Worm (Caenorhabditis elegans): ENCODE data around the gene F27B10.1.

The F27B10.1 gene

DNA sequence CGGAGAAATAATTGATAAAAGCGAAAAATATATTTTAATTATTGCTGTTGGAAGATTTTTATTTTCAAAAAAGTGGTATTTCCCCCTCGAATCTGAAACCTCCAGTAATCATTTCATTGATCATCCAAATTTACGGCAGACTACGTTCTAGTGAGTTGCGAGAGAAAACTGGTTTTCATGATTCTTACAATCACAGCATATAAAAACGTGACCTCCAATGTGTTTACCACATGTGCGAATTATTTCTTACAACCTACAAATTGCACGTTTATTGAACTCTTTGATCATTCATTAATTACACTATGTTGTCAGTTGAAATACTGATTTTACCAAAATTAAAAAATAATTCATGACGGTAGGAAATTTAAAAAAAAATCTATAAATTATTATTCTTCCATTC, 16.8 kb downstream of the F27B10.1 start:
- TF ChIP-seq mab-5 (tag; optimal IDR thresholded peaks at IDR 0.05), result no peak
- TF ChIP-seq bed-3 (GFP tag; optimal IDR thresholded peaks at IDR 0.05), result no peak
- TF ChIP-seq unc-62 (GFP tag; optimal IDR thresholded peaks at IDR 0.05), result no peak
- TF ChIP-seq mls-2 (tag; optimal IDR thresholded peaks at IDR 0.05), result no peak
- TF ChIP-seq elt-1 (tag; optimal IDR thresholded peaks at IDR 0.05; ENCODE audit: borderline replicate concordance, insufficient read depth), result no peak
- no peak for TF ChIP-seq pha-4 (tag; optimal IDR thresholded peaks at IDR 0.05)
- no peak for TF ChIP-seq drap-1 (GFP tag; optimal IDR thresholded peaks at IDR 0.05)
- no peak for TF ChIP-seq blmp-1 (tag; optimal IDR thresholded peaks at IDR 0.05)
- no peak for TF ChIP-seq ces-1 (GFP tag; optimal IDR thresholded peaks at IDR 0.05)
- TF ChIP-seq nhr-237 (tag; optimal IDR thresholded peaks at IDR 0.05), result no peak
- no peak for TF ChIP-seq elt-3 (tag; optimal IDR thresholded peaks at IDR 0.05)
- TF ChIP-seq unc-120 (tag; optimal IDR thresholded peaks at IDR 0.05; ENCODE audit: poor library complexity, severe bottlenecking), result no peak
- no peak for TF ChIP-seq tbx-8 (GFP tag; optimal IDR thresholded peaks at IDR 0.05)
- no peak for TF ChIP-seq ceh-83 (GFP tag; optimal IDR thresholded peaks at IDR 0.05)

DNA sequence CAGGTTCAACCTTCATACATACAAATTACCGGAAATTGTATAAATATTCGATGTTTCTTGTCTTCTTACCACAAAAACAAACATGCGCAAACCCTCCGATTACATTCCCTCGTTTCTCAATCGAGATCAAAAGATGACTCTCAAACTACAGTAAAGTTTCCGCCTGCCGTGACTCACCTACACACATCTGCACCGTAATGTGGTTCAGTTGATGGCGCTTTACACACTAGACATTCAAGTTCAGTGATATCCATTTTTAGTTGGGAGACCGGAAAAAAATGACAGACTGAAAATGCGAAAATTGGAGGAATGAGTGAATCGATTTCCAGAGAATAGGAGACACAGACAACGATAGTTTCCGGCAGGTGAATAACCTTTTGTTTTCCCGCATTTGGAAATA, 18.9 kb downstream of the F27B10.1 start, which contains the start of gene nhr-286:
Gene nhr-286 (minus strand): TSS at position 324 of the 400 bp plus-strand sequence.
- TF ChIP-seq nhr-76 (tag; optimal IDR thresholded peaks at IDR 0.05) (no peak), nhr-2 (tag; optimal IDR thresholded peaks at IDR 0.05) (no peak), unc-62 (GFP tag; optimal IDR thresholded peaks at IDR 0.05) (no peak), elt-3 (tag; optimal IDR thresholded peaks at IDR 0.05) (no peak), snpc-4 (tag; optimal IDR thresholded peaks at IDR 0.05) (no peak), nhr-237 (tag; optimal IDR thresholded peaks at IDR 0.05) (no peak), drap-1 (GFP tag; optimal IDR thresholded peaks at IDR 0.05) (no peak), ceh-83 (GFP tag; optimal IDR thresholded peaks at IDR 0.05) (no peak), mls-2 (tag; optimal IDR thresholded peaks at IDR 0.05) (no peak), ces-1 (GFP tag; optimal IDR thresholded peaks at IDR 0.05) (no peak), elt-1 (tag; optimal IDR thresholded peaks at IDR 0.05; ENCODE audit: borderline replicate concordance, insufficient read depth) (no peak), ceh-39 (tag; optimal IDR thresholded peaks at IDR 0.05) (no peak), unc-39 (tag; optimal IDR thresholded peaks at IDR 0.05) (no peak), nhr-28 (tag; optimal IDR thresholded peaks at IDR 0.05) (no peak), nhr-12 (tag; optimal IDR thresholded peaks at IDR 0.05) (no peak), cnd-1 (tag; optimal IDR thresholded peaks at IDR 0.05) (no peak), lin-32 (GFP tag; optimal IDR thresholded peaks at IDR 0.05) (no peak), bed-3 (GFP tag; optimal IDR thresholded peaks at IDR 0.05) (no peak), lin-13 (tag; optimal IDR thresholded peaks at IDR 0.05) (no peak)

DNA sequence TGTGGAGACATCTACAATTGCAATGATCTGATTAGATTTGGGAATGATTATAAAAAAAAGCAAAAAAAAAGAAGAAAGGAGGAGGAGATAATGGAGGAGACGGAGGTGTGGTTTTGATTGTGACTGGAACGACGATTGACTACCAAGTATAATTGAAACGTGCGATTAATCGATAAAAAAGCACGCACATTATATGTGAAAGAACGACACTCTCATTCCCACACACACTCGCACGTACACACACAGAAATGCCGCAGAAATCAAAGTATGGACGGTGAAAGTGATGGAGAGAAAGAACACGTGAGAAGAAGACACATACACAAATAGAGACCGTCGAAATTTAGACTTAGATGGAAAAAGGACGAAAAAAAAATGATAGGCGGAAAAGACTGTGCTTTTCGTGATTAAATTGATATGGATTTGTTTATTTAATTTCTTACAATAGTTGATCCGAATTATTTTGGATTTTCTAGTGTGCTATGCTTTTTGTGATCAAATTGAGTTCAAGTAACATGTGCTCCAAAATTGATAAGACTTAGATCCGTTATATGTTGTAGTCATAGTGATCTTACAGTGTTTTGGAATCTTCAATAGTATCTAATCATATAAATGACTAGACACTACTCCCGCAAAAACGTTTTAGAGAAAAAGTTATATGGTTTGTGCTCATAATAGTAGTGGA, 21.5 kb downstream of the F27B10.1 start, which contains the start of gene nhr-135:
Gene nhr-135 (minus strand): TSS at position 51 of the 682 bp plus-strand sequence.
- no peak for TF ChIP-seq nhr-12 (tag; optimal IDR thresholded peaks at IDR 0.05)
- no peak for TF ChIP-seq ham-2 (GFP tag; optimal IDR thresholded peaks at IDR 0.05)
- TF ChIP-seq elt-1 (tag; optimal IDR thresholded peaks at IDR 0.05; ENCODE audit: borderline replicate concordance, insufficient read depth), result no peak
- TF ChIP-seq bed-3 (GFP tag; optimal IDR thresholded peaks at IDR 0.05), result no peak
- no peak for TF ChIP-seq lin-32 (GFP tag; optimal IDR thresholded peaks at IDR 0.05)
- no peak for TF ChIP-seq ces-1 (GFP tag; optimal IDR thresholded peaks at IDR 0.05)
- no peak for TF ChIP-seq nhr-28 (tag; optimal IDR thresholded peaks at IDR 0.05)
- TF ChIP-seq blmp-1 (tag; optimal IDR thresholded peaks at IDR 0.05), result no peak
- no peak for TF ChIP-seq pha-4 (tag; optimal IDR thresholded peaks at IDR 0.05)
- no peak for TF ChIP-seq mab-5 (tag; optimal IDR thresholded peaks at IDR 0.05)
- no peak for TF ChIP-seq M03D4.4 (tag; optimal IDR thresholded peaks at IDR 0.05)
- no peak for TF ChIP-seq unc-39 (tag; optimal IDR thresholded peaks at IDR 0.05)
- no peak for TF ChIP-seq drap-1 (GFP tag; optimal IDR thresholded peaks at IDR 0.05)
- TF ChIP-seq mls-2 (tag; optimal IDR thresholded peaks at IDR 0.05), result no peak

DNA sequence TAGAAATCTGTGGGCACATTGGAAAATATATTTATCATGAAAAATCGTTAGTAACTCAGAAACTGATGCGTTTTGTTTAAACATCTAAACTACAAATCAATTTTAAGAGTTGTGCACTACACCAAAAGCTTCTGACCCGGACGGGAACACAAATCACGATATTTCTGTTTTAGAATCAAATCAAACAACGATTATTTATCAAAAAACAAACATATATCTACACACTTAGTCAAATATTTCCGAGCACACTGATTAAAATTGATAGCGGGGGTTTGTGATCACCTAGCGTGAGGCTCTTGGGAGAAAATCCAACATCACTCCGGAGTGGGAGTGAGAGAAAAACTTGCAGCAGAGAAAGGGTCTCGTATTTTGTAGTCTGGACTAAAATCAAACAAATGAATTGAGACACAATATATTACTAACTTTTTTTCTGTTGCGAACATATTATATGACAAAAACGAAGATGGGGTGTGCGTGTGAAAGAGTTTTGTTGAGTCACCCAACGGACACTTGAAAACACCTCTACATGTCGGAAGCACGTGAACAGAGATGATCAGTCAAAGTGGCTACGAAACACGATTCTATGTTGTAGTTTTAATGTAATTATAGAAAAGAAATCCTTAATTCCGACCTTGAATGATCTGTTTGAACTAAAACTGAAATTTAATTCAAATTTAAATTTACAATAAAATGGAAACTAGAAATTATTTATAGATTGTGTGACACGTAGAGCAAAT, 23.0 kb downstream of the F27B10.1 start:
- TF ChIP-seq flh-1 (GFP tag; optimal IDR thresholded peaks at IDR 0.05) (no peak), tbx-8 (GFP tag; optimal IDR thresholded peaks at IDR 0.05) (no peak), sptf-1 (tag; optimal IDR thresholded peaks at IDR 0.05) (no peak)

Data from whole organism, mixed stage, embryonic.